Fruit fly (Drosophila melanogaster) whole organism, embryonic: Measurements from ENCODE around the gene CG42390.

Experiments
- Abd-B ChIP-seq: fragments of 200-800 bp; sonication (Bioruptor generic); optimal IDR thresholded peaks from 2 replicates; lab custom pipeline; 2018; ENCODE audit warnings: missing biosample characterization, mild to moderate bottlenecking, missing genetic modification characterization, moderate library complexity
- Asciz ChIP-seq: fragments of 200-800 bp; sonication (Bioruptor generic); optimal IDR thresholded peaks from 2 replicates; lab custom pipeline; 2017; ENCODE audit warnings: missing biosample characterization, mild to moderate bottlenecking, missing genetic modification characterization, missing genetic modification reagents
- Bgb ChIP-seq: fragments of 200-800 bp; sonication (Bioruptor generic); IDR thresholded peaks from 2 replicates; pipeline ENCODE4 v1.3.6; 2022; ENCODE audit warnings: missing biosample characterization, missing genetic modification characterization; ENCODE audit not compliant: partially characterized antibody
- CG11093 ChIP-seq: fragments of 200-800 bp; sonication (Bioruptor generic); IDR thresholded peaks from 3 replicates; pipeline ENCODE4 v1.3.6; 2022; ENCODE audit warnings: missing biosample characterization, missing genetic modification characterization
- CG13287 ChIP-seq: fragments of 200-800 bp; sonication (Bioruptor generic); IDR thresholded peaks from 2 replicates; pipeline ENCODE4 v1.3.6; 2022; ENCODE audit warnings: missing biosample characterization, missing genetic modification characterization; ENCODE audit not compliant: partially characterized antibody
- CG15073 ChIP-seq: fragments of 200-800 bp; sonication (Bioruptor generic); optimal IDR thresholded peaks from 2 replicates; lab custom pipeline; 2016; ENCODE audit warnings: missing biosample characterization, missing genetic modification characterization
- CG17361 ChIP-seq: fragments of 200-800 bp; sonication (Bioruptor generic); IDR thresholded peaks from 3 replicates; pipeline ENCODE4 v1.3.6; 2022; ENCODE audit warnings: missing biosample characterization, missing genetic modification characterization
- CG18011 ChIP-seq: fragments of 200-800 bp; sonication (Bioruptor generic); optimal IDR thresholded peaks from 2 replicates; lab custom pipeline; 2017; ENCODE audit warnings: missing biosample characterization, missing genetic modification characterization, mild to moderate bottlenecking, moderate library complexity, missing genotype
- CG18619 ChIP-seq: fragments of 200-800 bp; sonication (Bioruptor generic); optimal IDR thresholded peaks from 3 replicates; lab custom pipeline; 2017; ENCODE audit warnings: missing biosample characterization, mild to moderate bottlenecking, missing genetic modification characterization
- CG30431 ChIP-seq: fragments of 200-800 bp; sonication (Bioruptor generic); optimal IDR thresholded peaks from 2 replicates; lab custom pipeline; 2017; ENCODE audit warnings: missing biosample characterization, missing genetic modification characterization
- CG33213 ChIP-seq: fragments of 200-800 bp; sonication (Bioruptor generic); optimal IDR thresholded peaks from 3 replicates; lab custom pipeline; 2016; ENCODE audit warnings: missing biosample characterization, missing genetic modification characterization
- CG34224 ChIP-seq: fragments of 200-800 bp; sonication (Bioruptor generic); IDR thresholded peaks from 3 replicates; pipeline ENCODE4 v1.3.6; 2022; ENCODE audit warnings: missing biosample characterization, missing genetic modification characterization; ENCODE audit not compliant: partially characterized antibody
- CG3847 ChIP-seq: fragments of 200-800 bp; sonication (Bioruptor generic); IDR thresholded peaks from 2 replicates; pipeline ENCODE4 v1.3.6; 2022; ENCODE audit warnings: missing biosample characterization, missing genetic modification characterization
- CG42726 ChIP-seq: fragments of 200-800 bp; sonication (Bioruptor generic); IDR thresholded peaks from 2 replicates; pipeline ENCODE4 v1.3.6; 2022; ENCODE audit warnings: missing biosample characterization, missing genetic modification characterization; ENCODE audit not compliant: partially characterized antibody
- CG8388 ChIP-seq: fragments of 200-800 bp; sonication (Bioruptor generic); optimal IDR thresholded peaks from 2 replicates; lab custom pipeline; 2019; ENCODE audit warnings: missing biosample characterization, mild to moderate bottlenecking, missing genetic modification characterization, moderate library complexity
- CTCF ChIP-seq: fragments of 200-800 bp; sonication (Bioruptor generic); optimal IDR thresholded peaks from 2 replicates; lab custom pipeline; 2017; ENCODE audit warnings: missing biosample characterization, mild to moderate bottlenecking, missing genetic modification characterization, moderate library complexity
- Dp ChIP-seq: fragments of 200-800 bp; sonication (Bioruptor generic); optimal IDR thresholded peaks from 2 replicates; lab custom pipeline; 2018; ENCODE audit warnings: missing biosample characterization, mild to moderate bottlenecking, missing genetic modification characterization, moderate library complexity
- E2f2 ChIP-seq: fragments of 200-800 bp; sonication (Bioruptor generic); IDR thresholded peaks from 2 replicates; pipeline ENCODE4 v1.3.6; 2022; ENCODE audit warnings: missing biosample characterization, missing genetic modification characterization
- Elba2 ChIP-seq: fragments of 200-800 bp; sonication (Bioruptor generic); optimal IDR thresholded peaks from 3 replicates; lab custom pipeline; 2016; ENCODE audit warnings: missing biosample characterization, missing genetic modification characterization
- Ets65A ChIP-seq: fragments of 200-800 bp; sonication (Bioruptor generic); peaks from one replicate; lab custom pipeline; 2016; ENCODE audit warnings: missing biosample characterization, missing genetic modification characterization
- Ets97D ChIP-seq: fragments of 200-800 bp; sonication (Bioruptor generic); optimal IDR thresholded peaks from 3 replicates; lab custom pipeline; 2016; ENCODE audit warnings: missing biosample characterization, missing genetic modification characterization
- Hmx ChIP-seq: fragments of 200-800 bp; sonication (Bioruptor generic); optimal IDR thresholded peaks from 2 replicates; lab custom pipeline; 2016; ENCODE audit warnings: missing biosample characterization, missing genetic modification characterization
- Lhr ChIP-seq: fragments of 200-800 bp; sonication (Bioruptor generic); optimal IDR thresholded peaks from 3 replicates; lab custom pipeline; 2017; ENCODE audit warnings: mild to moderate bottlenecking, missing biosample characterization, missing genetic modification reagents, missing genetic modification characterization
- Mes4 ChIP-seq: fragments of 200-800 bp; sonication (Bioruptor generic); optimal IDR thresholded peaks from 2 replicates; lab custom pipeline; 2016; ENCODE audit warnings: missing biosample characterization, missing genetic modification characterization
- Myb ChIP-seq: fragments of 200-800 bp; sonication (Bioruptor generic); optimal IDR thresholded peaks from 2 replicates; lab custom pipeline; 2016; ENCODE audit warnings: missing biosample characterization, missing genetic modification characterization
- Neu2 ChIP-seq: fragments of 200-800 bp; sonication (Bioruptor generic); optimal IDR thresholded peaks from 3 replicates; lab custom pipeline; 2016; ENCODE audit warnings: missing biosample characterization, missing genetic modification characterization, borderline replicate concordance
- amos ChIP-seq: fragments of 200-800 bp; sonication (Bioruptor generic); IDR thresholded peaks from 2 replicates; pipeline ENCODE4 v1.3.6; 2022; ENCODE audit warnings: missing biosample characterization, missing genetic modification characterization; ENCODE audit not compliant: partially characterized antibody
- ci ChIP-seq: fragments of 200-800 bp; sonication (Bioruptor generic); IDR thresholded peaks from 3 replicates; pipeline ENCODE4 v1.3.6; 2022; ENCODE audit warnings: missing biosample characterization, missing genetic modification characterization
- gfzf ChIP-seq: fragments of 200-800 bp; sonication (Bioruptor generic); optimal IDR thresholded peaks from 2 replicates; lab custom pipeline; 2016; ENCODE audit warnings: missing biosample characterization, mild to moderate bottlenecking, missing genetic modification characterization, moderate library complexity
- hth ChIP-seq: fragments of >200 bp; optimal IDR thresholded peaks from 2 replicates; lab custom pipeline; 2017; ENCODE audit warnings: inconsistent platforms
- knrl ChIP-seq: fragments of 200-800 bp; sonication (Bioruptor generic); IDR thresholded peaks from 3 replicates; pipeline ENCODE4 v1.3.6; 2022; ENCODE audit warnings: missing biosample characterization, missing genetic modification characterization; ENCODE audit not compliant: partially characterized antibody
- luna ChIP-seq: fragments of 200-800 bp; sonication (Bioruptor generic); optimal IDR thresholded peaks from 2 replicates; lab custom pipeline; 2016; ENCODE audit warnings: missing biosample characterization, missing genetic modification characterization
- nmo ChIP-seq: fragments of 200-800 bp; sonication (Bioruptor generic); optimal IDR thresholded peaks from 2 replicates; lab custom pipeline; 2018; ENCODE audit warnings: missing biosample characterization, mild to moderate bottlenecking, missing genetic modification characterization, moderate library complexity
- pita ChIP-seq: fragments of 200-800 bp; sonication (Bioruptor generic); optimal IDR thresholded peaks from 2 replicates; lab custom pipeline; 2017; ENCODE audit warnings: missing biosample characterization, mild to moderate bottlenecking, missing genetic modification characterization
- prd ChIP-seq, 3 experiments: fragments of >200 bp in 2 of 3; fragments of 200-800 bp in 1 of 3; sonication (Bioruptor generic) in 1 of 3; optimal IDR thresholded peaks in 2 of 3; IDR thresholded peaks in 1 of 3; 2 replicates in 2 of 3; 3 replicates in 1 of 3; pipeline versions ENCODE4 v1.3.6 to Lab custom; 2017 to 2022; ENCODE audit warnings: missing biosample characterization in 1 of 3, missing genetic modification characterization in 1 of 3
- pum ChIP-seq: fragments of 200-800 bp; sonication (Bioruptor generic); optimal IDR thresholded peaks from 2 replicates; lab custom pipeline; 2016; ENCODE audit warnings: missing biosample characterization, missing genetic modification characterization
- pzg ChIP-seq: fragments of 200-800 bp; sonication (Bioruptor generic); optimal IDR thresholded peaks from 3 replicates; lab custom pipeline; 2018; ENCODE audit warnings: missing biosample characterization, mild to moderate bottlenecking, missing genetic modification characterization, moderate library complexity
- sens ChIP-seq: fragments of 200-800 bp; sonication (Bioruptor generic); peaks from one replicate; lab custom pipeline; 2016; ENCODE audit warnings: missing biosample characterization, missing genetic modification characterization
- stwl ChIP-seq: fragments of 200-800 bp; sonication (Bioruptor generic); optimal IDR thresholded peaks from 3 replicates; lab custom pipeline; 2018; ENCODE audit warnings: missing biosample characterization, mild to moderate bottlenecking, missing genetic modification characterization, moderate library complexity
- ttk ChIP-seq: fragments of 200-800 bp; sonication (Bioruptor generic); IDR thresholded peaks from 2 replicates; pipeline ENCODE4 v2.1.2; 2022; ENCODE audit warnings: missing biosample characterization, missing genetic modification characterization
- vvl ChIP-seq: fragments of 200-800 bp; sonication (Bioruptor generic); IDR thresholded peaks from 2 replicates; pipeline ENCODE4 v1.3.6; 2022; ENCODE audit warnings: missing biosample characterization, missing genetic modification characterization
- yki ChIP-seq: fragments of >200 bp; optimal IDR thresholded peaks from 3 replicates; lab custom pipeline; 2018

Gene CG42390

DNA sequence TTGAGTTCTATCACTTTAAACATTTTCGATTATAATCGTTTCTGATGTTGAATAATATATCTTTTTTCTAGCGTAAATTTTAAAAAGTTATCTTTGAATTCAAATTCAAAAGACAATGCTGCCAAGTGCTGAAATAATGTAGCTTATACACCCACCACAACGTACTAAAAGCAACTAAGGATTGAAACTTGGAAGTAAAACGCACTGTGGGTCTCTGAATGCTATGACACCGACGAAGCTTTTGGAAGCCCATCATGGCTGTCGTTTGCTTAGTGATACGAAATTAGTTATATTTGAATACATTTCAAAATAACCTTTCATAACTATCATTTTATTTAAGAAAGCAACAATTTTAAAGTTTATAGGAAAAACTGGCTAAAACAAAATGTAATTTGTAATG is 25.9 kb upstream of the CG42390 start:
- TF ChIP-seq prd (optimal IDR thresholded peaks at IDR 0.05; lab: Kevin White, UChicago): peak in 1 of 2 experiments; percentile 8
- no peak for TF ChIP-seq prd (GFP tag; IDR thresholded peaks at IDR 0.05; lab: Robert Waterston, UW)
- peak; percentile 28; the same call in 1 of the 2 replicates for TF ChIP-seq amos (GFP tag; lab: Robert Waterston, UW)
- no peak for TF ChIP-seq pum (GFP tag; lab: Kevin White, UChicago)
- no peak for TF ChIP-seq luna (GFP tag; lab: Kevin White, UChicago)
- TF ChIP-seq Bgb (GFP tag; lab: Robert Waterston, UW): peak; percentile 16
- peak; percentile 98 for TF ChIP-seq Myb (GFP tag; lab: Kevin White, UChicago)
- TF ChIP-seq Lhr (GFP tag; lab: Kevin White, UChicago): peak; percentile 82
- TF ChIP-seq CG17361 (GFP tag; lab: Robert Waterston, UW): no peak
- peak; percentile 51 for TF ChIP-seq CTCF
- TF ChIP-seq pzg (GFP tag; lab: Kevin White, UChicago): peak; percentile 36
- TF ChIP-seq CG3847 (GFP tag; lab: Robert Waterston, UW): peak; percentile 45
- no peak for TF ChIP-seq CG8388 (GFP tag; lab: Kevin White, UChicago)
- TF ChIP-seq CG33213 (GFP tag; lab: Kevin White, UChicago): peak; percentile 25
- peak; percentile 36 for TF ChIP-seq Abd-B (GFP tag; lab: Kevin White, UChicago)
- peak; percentile 81; the same call in 1 of the 2 replicates for TF ChIP-seq vvl (GFP tag; lab: Robert Waterston, UW)
- peak; percentile 80 for TF ChIP-seq Ets65A (GFP tag; lab: Kevin White, UChicago)
- peak; percentile 78; the same call in 1 of the 2 replicates for TF ChIP-seq CG42726 (GFP tag; lab: Robert Waterston, UW)
- no peak for TF ChIP-seq ttk
- peak; percentile 96 for TF ChIP-seq stwl (tag; lab: Kevin White, UChicago)
- TF ChIP-seq Neu2: no peak
- TF ChIP-seq hth: no peak
- TF ChIP-seq Dp (GFP tag; lab: Kevin White, UChicago): peak; percentile 78
- TF ChIP-seq knrl (GFP tag; lab: Robert Waterston, UW): peak; percentile 51; the same call in 1 of the 3 replicates
- TF ChIP-seq E2f2 (GFP tag; lab: Robert Waterston, UW): peak; percentile 91
- TF ChIP-seq nmo (GFP tag; lab: Kevin White, UChicago): peak; percentile 51
- peak; percentile 28 for TF ChIP-seq sens
- peak; percentile 57 for TF ChIP-seq Ets97D (GFP tag; lab: Kevin White, UChicago)
- no peak for TF ChIP-seq Asciz
- TF ChIP-seq CG30431 (GFP tag; lab: Kevin White, UChicago): no peak
- no peak for TF ChIP-seq CG18619 (GFP tag; lab: Kevin White, UChicago)
- TF ChIP-seq CG18011 (GFP tag; lab: Kevin White, UChicago): peak; percentile 98
- TF ChIP-seq gfzf (GFP tag; lab: Kevin White, UChicago): peak; percentile 35
- no peak for TF ChIP-seq ci (GFP tag; lab: Robert Waterston, UW)
- TF ChIP-seq CG13287 (GFP tag; lab: Robert Waterston, UW): peak; percentile 43; the same call in 1 of the 2 replicates
- TF ChIP-seq pita: peak; percentile 57

DNA sequence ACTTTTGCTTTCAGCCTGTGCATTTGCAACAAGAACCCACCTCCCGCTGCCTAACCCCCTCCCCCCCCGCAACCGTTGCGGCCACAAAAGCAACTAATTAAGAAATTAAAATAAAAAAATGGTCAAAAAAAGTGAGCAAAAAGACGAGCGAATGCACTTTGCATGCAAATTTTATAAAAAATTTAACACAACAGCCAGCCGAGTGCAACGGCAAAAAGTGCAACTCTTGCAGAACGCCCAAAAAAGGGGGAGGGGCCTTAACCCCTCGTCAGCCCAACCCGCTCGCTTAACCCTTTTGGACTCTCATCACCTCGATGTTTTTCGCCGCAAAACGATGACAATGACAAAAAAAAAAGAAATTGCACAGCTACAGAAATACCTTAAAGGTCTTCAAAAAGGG is 23.0 kb upstream of the CG42390 start:
- TF ChIP-seq CG11093 (GFP tag; lab: Robert Waterston, UW): no peak
- TF ChIP-seq Hmx: no peak
- TF ChIP-seq CG34224: no peak
- no peak for TF ChIP-seq Mes4
- no peak for TF ChIP-seq yki
- no peak for TF ChIP-seq CG15073 (GFP tag; lab: Kevin White, UChicago)
- no peak for TF ChIP-seq Elba2 (GFP tag; lab: Kevin White, UChicago)
